Fruit fly (Drosophila melanogaster) whole organism, adult: Measurements from ENCODE around the gene hang.

Experiments
- CG11617 ChIP-seq: fragments of 200-800 bp; sonication (Bioruptor generic); optimal IDR thresholded peaks from 2 replicates; lab custom pipeline; 2017; ENCODE audit warnings: mild to moderate bottlenecking, missing biosample characterization, missing genetic modification reagents, missing genetic modification characterization
- CG12768 ChIP-seq: fragments of 200-800 bp; sonication (Bioruptor generic); optimal IDR thresholded peaks from 2 replicates; lab custom pipeline; 2017; ENCODE audit warnings: missing biosample characterization, missing genetic modification characterization, mild to moderate bottlenecking, moderate library complexity, missing genetic modification reagents
- CG14711 ChIP-seq: fragments of 200-800 bp; sonication (Bioruptor generic); optimal IDR thresholded peaks from 2 replicates; lab custom pipeline; 2018; ENCODE audit warnings: missing biosample characterization, mild to moderate bottlenecking, missing genetic modification characterization, moderate library complexity
- CG1620 ChIP-seq: fragments of 200-800 bp; sonication (Bioruptor generic); optimal IDR thresholded peaks from 2 replicates; lab custom pipeline; 2016; ENCODE audit warnings: missing biosample characterization, missing genetic modification characterization
- CG33017 ChIP-seq: fragments of 200-800 bp; sonication (Bioruptor generic); optimal IDR thresholded peaks from 2 replicates; lab custom pipeline; 2018; ENCODE audit warnings: missing biosample characterization, mild to moderate bottlenecking, missing genetic modification characterization, moderate library complexity
- CG5204 ChIP-seq: fragments of 200-800 bp; sonication (Bioruptor generic); optimal IDR thresholded peaks from 2 replicates; lab custom pipeline; 2016; ENCODE audit warnings: missing biosample characterization, missing genetic modification characterization
- CG7045 ChIP-seq: fragments of 200-800 bp; sonication (Bioruptor generic); optimal IDR thresholded peaks from 2 replicates; lab custom pipeline; 2017; ENCODE audit warnings: missing biosample characterization, mild to moderate bottlenecking, missing genetic modification characterization
- CG7101 ChIP-seq: fragments of 200-800 bp; sonication (Bioruptor generic); optimal IDR thresholded peaks from 2 replicates; lab custom pipeline; 2018; ENCODE audit warnings: missing biosample characterization, mild to moderate bottlenecking, missing genetic modification characterization, moderate library complexity
- Clk ChIP-seq: fragments of 200-800 bp; sonication (Bioruptor generic); optimal IDR thresholded peaks from 2 replicates; lab custom pipeline; 2017; ENCODE audit warnings: missing biosample characterization, missing genetic modification characterization
- Crg-1 ChIP-seq: fragments of 200-800 bp; sonication (Bioruptor generic); optimal IDR thresholded peaks from 2 replicates; lab custom pipeline; 2016; ENCODE audit warnings: missing biosample characterization, missing genetic modification characterization
- Hr96 ChIP-seq: fragments of 200-800 bp; sonication (Bioruptor generic); optimal IDR thresholded peaks from 2 replicates; lab custom pipeline; 2016; ENCODE audit warnings: missing biosample characterization, missing genetic modification characterization
- Mnt ChIP-seq: fragments of 200-800 bp; sonication (Bioruptor generic); optimal IDR thresholded peaks from 2 replicates; lab custom pipeline; 2016; ENCODE audit warnings: missing biosample characterization, mild to moderate bottlenecking, missing genetic modification characterization
- bab1 ChIP-seq: fragments of 200-800 bp; sonication (Bioruptor generic); optimal IDR thresholded peaks from 3 replicates; lab custom pipeline; 2019; ENCODE audit warnings: missing biosample characterization, mild to moderate bottlenecking, missing genetic modification characterization, moderate library complexity
- cic ChIP-seq: fragments of 200-800 bp; sonication (Bioruptor generic); optimal IDR thresholded peaks from 2 replicates; lab custom pipeline; 2017; ENCODE audit warnings: missing biosample characterization, mild to moderate bottlenecking, missing genetic modification characterization, moderate library complexity
- cnc ChIP-seq, 2 experiments: fragments of >200 bp; optimal IDR thresholded peaks; 2 replicates each; lab custom pipeline; 2017
- kay ChIP-seq: fragments of 200-800 bp; sonication (Bioruptor generic); peaks from one replicate; lab custom pipeline; 2016; ENCODE audit warnings: missing biosample characterization, missing genetic modification characterization, borderline replicate concordance
- ovo ChIP-seq: fragments of 200-800 bp; sonication (Bioruptor generic); optimal IDR thresholded peaks from 2 replicates; lab custom pipeline; 2016; ENCODE audit warnings: missing biosample characterization, missing genetic modification characterization
- pad ChIP-seq: fragments of 200-800 bp; sonication (Bioruptor generic); optimal IDR thresholded peaks from 3 replicates; lab custom pipeline; 2017; ENCODE audit warnings: missing biosample characterization, missing genetic modification characterization, mild to moderate bottlenecking, moderate library complexity, missing genetic modification reagents
- tj ChIP-seq: fragments of 200-800 bp; sonication (Bioruptor generic); optimal IDR thresholded peaks from 3 replicates; lab custom pipeline; 2017; ENCODE audit warnings: missing biosample characterization, mild to moderate bottlenecking, missing genetic modification characterization, moderate library complexity
- toe ChIP-seq: fragments of 200-800 bp; sonication (Bioruptor generic); optimal IDR thresholded peaks from 2 replicates; lab custom pipeline; 2016; ENCODE audit warnings: missing biosample characterization, missing genetic modification characterization

The hang gene

DNA sequence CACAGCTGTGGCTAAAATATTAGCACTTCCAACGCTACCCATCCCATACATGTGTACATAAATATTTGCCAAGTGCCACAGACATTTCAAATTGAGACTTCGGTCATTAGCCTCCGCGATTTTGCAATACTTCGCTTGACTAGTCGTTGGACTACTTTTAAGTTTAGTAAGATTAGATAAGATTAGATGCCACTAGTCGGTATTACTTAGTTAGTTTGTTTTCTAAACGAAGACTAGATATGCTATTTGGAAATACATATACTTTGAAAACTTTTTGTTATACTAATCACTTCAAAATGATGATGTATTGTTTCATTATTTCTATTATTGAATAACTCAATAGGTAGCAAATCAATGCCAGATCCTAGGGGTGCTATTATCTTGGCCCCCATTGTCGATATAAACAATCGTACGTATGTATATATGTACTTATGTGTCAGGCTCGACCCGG is 36.7 kb upstream of the hang start:
- TF ChIP-seq CG33017 (tag; lab: Kevin White, UChicago): no peak
- TF ChIP-seq toe: no peak
- TF ChIP-seq bab1 (GFP tag; lab: Kevin White, UChicago): no peak
- TF ChIP-seq pad (GFP tag; lab: Kevin White, UChicago): peak; percentile 8
- TF ChIP-seq Hr96 (GFP tag; lab: Kevin White, UChicago): no peak
- no peak for TF ChIP-seq Clk (GFP tag; lab: Kevin White, UChicago)
- peak; percentile 53 for TF ChIP-seq CG12768 (GFP tag; lab: Kevin White, UChicago)
- no peak for TF ChIP-seq ovo (GFP tag; lab: Kevin White, UChicago)
- TF ChIP-seq cnc (optimal IDR thresholded peaks at IDR 0.05; lab: Kevin White, UChicago): no peak
- TF ChIP-seq CG7045 (GFP tag; lab: Kevin White, UChicago): no peak
- TF ChIP-seq kay (GFP tag; lab: Kevin White, UChicago): no peak
- peak; percentile 25 for TF ChIP-seq CG14711 (tag; lab: Kevin White, UChicago)
- peak; percentile 8 for TF ChIP-seq tj
- TF ChIP-seq CG1620 (GFP tag; lab: Kevin White, UChicago): no peak
- no peak for TF ChIP-seq Mnt
- no peak for TF ChIP-seq CG5204 (GFP tag; lab: Kevin White, UChicago)
- no peak for TF ChIP-seq Crg-1 (GFP tag; lab: Kevin White, UChicago)
- TF ChIP-seq CG11617 (GFP tag; lab: Kevin White, UChicago): peak; percentile 22
- TF ChIP-seq CG7101: peak; percentile 36
- no peak for TF ChIP-seq cic (GFP tag; lab: Kevin White, UChicago)

DNA sequence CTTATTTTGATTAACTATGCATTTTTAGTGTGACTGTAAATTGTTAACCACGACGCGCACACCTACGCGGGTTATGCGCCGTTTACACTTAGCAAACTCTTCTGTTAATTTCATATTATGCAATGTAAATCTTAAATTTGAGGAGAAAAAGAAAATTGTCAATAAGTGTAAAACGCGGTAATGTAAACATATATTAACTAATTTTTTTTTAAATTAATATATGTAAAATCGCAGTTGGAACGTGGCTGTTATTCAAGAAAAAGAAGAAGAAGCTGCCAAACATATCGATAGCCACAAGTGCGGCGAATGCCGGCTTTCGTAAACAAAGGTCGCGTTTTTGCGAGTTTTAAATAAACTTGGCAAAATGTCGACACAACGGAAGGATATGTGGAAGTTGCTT is 31.2 kb upstream of the hang start, which contains the start of the genes TH1 and mei-41:
Gene TH1, minus strand, starts transcription at position 42 of the 400 bp plus-strand sequence.
Gene mei-41, plus strand, starts transcription at position 302 of the 400 bp plus-strand sequence.
- TF ChIP-seq cic (GFP tag; lab: Kevin White, UChicago) (no peak), kay (GFP tag; lab: Kevin White, UChicago) (no peak), CG11617 (GFP tag; lab: Kevin White, UChicago) (peak; percentile 81), CG12768 (GFP tag; lab: Kevin White, UChicago) (peak; percentile 59), CG33017 (tag; lab: Kevin White, UChicago) (peak; percentile 48), ovo (GFP tag; lab: Kevin White, UChicago) (peak; percentile 62), toe (no peak), Crg-1 (GFP tag; lab: Kevin White, UChicago) (peak; percentile 58), pad (GFP tag; lab: Kevin White, UChicago) (peak; percentile 63), Hr96 (GFP tag; lab: Kevin White, UChicago) (no peak), CG5204 (GFP tag; lab: Kevin White, UChicago) (no peak), CG14711 (tag; lab: Kevin White, UChicago) (peak; percentile 85), Clk (GFP tag; lab: Kevin White, UChicago) (peak; percentile 64), tj (peak; percentile 61), CG1620 (GFP tag; lab: Kevin White, UChicago) (peak; percentile 67), bab1 (GFP tag; lab: Kevin White, UChicago) (peak; percentile 86), Mnt (peak; percentile 68), CG7101 (peak; percentile 89), cnc (optimal IDR thresholded peaks at IDR 0.05; lab: Kevin White, UChicago) (no peak), CG7045 (GFP tag; lab: Kevin White, UChicago) (peak; percentile 65)

DNA sequence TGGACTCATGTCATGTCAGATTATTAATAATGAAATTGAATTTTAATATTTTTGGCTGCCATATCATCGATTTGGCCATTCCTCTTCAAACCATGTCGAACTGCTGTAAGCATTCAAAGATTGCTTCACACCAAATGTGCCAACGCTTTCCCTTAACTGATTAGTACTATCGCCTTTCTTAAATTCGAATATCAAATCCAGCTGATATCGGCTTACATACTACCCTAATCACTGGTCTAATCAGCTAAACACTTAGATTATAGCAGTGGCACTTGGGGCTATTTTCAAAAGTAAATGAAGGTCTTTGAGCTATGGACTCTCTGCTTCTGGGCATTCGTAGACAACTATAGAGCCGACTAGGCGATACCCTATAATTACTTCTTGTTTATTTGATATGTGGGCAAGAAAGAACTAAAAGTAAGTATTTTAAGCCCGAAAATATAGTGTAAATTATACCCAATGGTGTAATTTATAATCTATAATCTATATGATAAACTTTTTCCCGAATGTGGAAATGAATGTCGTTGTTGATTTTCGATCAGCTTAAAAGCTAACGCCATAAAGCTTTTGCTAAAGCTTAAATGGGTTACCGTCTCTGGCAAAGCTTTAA is 18.7 kb upstream of the hang start:
- TF ChIP-seq Hr96 (GFP tag; lab: Kevin White, UChicago) (peak; percentile 3), CG12768 (GFP tag; lab: Kevin White, UChicago) (peak; percentile 39), bab1 (GFP tag; lab: Kevin White, UChicago) (peak; percentile 81), CG14711 (tag; lab: Kevin White, UChicago) (peak; percentile 82), CG7101 (peak; percentile 72), Clk (GFP tag; lab: Kevin White, UChicago) (no peak), pad (GFP tag; lab: Kevin White, UChicago) (peak; percentile 11), Crg-1 (GFP tag; lab: Kevin White, UChicago) (no peak), Mnt (no peak), CG33017 (tag; lab: Kevin White, UChicago) (peak; percentile 78), CG7045 (GFP tag; lab: Kevin White, UChicago) (peak; percentile 30), CG5204 (GFP tag; lab: Kevin White, UChicago) (no peak), CG11617 (GFP tag; lab: Kevin White, UChicago) (peak; percentile 35), tj (no peak), kay (GFP tag; lab: Kevin White, UChicago) (no peak)

DNA sequence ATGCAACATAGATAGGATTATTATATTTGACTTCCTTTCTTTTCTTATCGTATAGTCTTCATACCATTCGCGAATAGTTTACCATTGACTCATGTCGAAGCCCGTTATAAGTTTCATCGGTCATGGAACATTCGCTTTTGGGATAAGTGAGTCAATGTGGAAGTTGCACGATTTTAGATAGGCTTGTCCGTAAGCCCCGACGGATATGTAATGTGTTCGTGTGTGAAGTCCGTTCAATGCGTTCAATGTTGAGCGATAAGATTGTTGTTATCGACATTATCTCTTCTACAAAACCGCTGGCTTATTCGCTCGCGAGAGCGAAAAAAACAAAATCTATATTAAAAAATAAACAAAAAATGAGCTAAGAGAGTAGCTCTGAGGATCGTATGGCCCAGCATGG is 17.8 kb upstream of the hang start, which contains the start of gene CG9981:
Gene CG9981, minus strand, starts transcription at position 320 of the 400 bp plus-strand sequence.
- TF ChIP-seq bab1 (GFP tag; lab: Kevin White, UChicago): no peak
- TF ChIP-seq Hr96 (GFP tag; lab: Kevin White, UChicago): no peak
- no peak for TF ChIP-seq ovo (GFP tag; lab: Kevin White, UChicago)
- no peak for TF ChIP-seq Crg-1 (GFP tag; lab: Kevin White, UChicago)
- TF ChIP-seq cic (GFP tag; lab: Kevin White, UChicago): no peak
- no peak for TF ChIP-seq CG5204 (GFP tag; lab: Kevin White, UChicago)
- no peak for TF ChIP-seq CG1620 (GFP tag; lab: Kevin White, UChicago)

DNA sequence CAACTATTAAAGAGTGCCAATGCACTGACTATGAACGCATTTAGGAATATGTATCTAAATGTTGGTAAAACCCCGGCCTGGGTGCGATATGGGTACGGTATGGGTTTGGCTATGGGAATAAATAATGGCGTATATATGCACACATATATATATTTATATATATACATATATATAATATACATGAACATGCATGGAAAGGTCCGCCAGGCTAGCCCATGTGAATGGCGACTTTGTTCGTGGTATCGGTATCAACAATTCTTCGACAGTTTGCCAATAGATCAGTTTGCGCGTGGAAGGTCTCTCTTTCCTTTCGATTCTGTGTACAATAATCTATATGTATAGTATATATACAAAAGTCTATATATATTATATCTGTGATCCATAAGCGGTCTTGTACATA is 17.4 kb upstream of the hang start, which contains the start of gene CG4301:
Gene CG4301, plus strand, starts transcription at position 301 of the 400 bp plus-strand sequence.
- TF ChIP-seq bab1 (GFP tag; lab: Kevin White, UChicago): no peak
- TF ChIP-seq toe: no peak
